Worm (Caenorhabditis elegans) whole organism, late embryonic: Measurements from ENCODE around the gene nspb-1.

Source experiments
- K09A11.1 ChIP-seq: sonication (generic microtip); optimal IDR thresholded peaks from 2 replicates; lab custom pipeline; 2017; ENCODE audit warnings: antibody characterized with exemption, mild to moderate bottlenecking, missing genetic modification characterization, missing compliant biosample characterization; ENCODE audit not compliant: insufficient read depth
- ceh-31 ChIP-seq: sonication (generic microtip); optimal IDR thresholded peaks from 2 replicates; lab custom pipeline; 2016; ENCODE audit warnings: missing genetic modification characterization, missing compliant biosample characterization
- ceh-45 ChIP-seq: fragments of 200-800 bp; sonication (Bioruptor generic); IDR thresholded peaks from 2 replicates; pipeline ENCODE4 v1.3.6; 2022; ENCODE audit warnings: missing genetic modification reagents, missing genetic modification characterization, missing compliant biosample characterization
- hlh-13 ChIP-seq: fragments of 200-800 bp; sonication (Bioruptor generic); optimal IDR thresholded peaks from 2 replicates; lab custom pipeline; 2018; ENCODE audit warnings: mild to moderate bottlenecking, missing genetic modification characterization, missing compliant biosample characterization
- hlh-30 ChIP-seq: sonication (generic microtip); optimal IDR thresholded peaks from 2 replicates; lab custom pipeline; 2017; ENCODE audit warnings: antibody characterized with exemption, missing genetic modification characterization, missing compliant biosample characterization; ENCODE audit not compliant: insufficient read depth
- odd-2 ChIP-seq: sonication (generic microtip); optimal IDR thresholded peaks from 2 replicates; lab custom pipeline; 2017; ENCODE audit warnings: antibody characterized with exemption, mild to moderate bottlenecking, missing genetic modification characterization, missing compliant biosample characterization
- pat-9 ChIP-seq: fragments of 200-800 bp; sonication (Bioruptor generic); optimal IDR thresholded peaks from 2 replicates; lab custom pipeline; 2018; ENCODE audit warnings: mild to moderate bottlenecking, missing genetic modification characterization, moderate library complexity, missing compliant biosample characterization

Gene nspb-1

DNA sequence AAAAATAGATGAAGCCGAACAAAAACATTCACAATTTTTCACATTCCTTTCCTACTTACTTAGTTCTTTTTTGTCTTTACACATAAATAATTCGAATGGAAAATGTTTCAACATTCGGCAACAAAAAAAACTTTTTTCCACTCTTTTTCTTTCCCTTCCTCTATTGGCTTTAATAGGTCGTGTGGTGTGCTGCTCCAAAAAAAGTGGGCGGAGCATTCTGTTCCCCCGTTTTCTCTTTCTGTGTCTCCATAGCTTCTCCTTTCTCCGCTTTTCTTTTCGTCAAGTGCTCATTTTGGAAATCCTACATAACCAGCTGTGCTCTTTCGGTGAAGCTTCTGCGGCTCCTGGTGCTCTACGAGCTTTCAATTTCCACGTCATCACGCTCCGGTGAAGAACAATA, 49.5 kb downstream of the nspb-1 start, which contains the start of gene C01G5.25:
C01G5.25 (plus strand) TSS at position 250 of the 400 bp plus-strand sequence.
- TF ChIP-seq ceh-31 (peak; percentile 17), hlh-13 (GFP tag; lab: Kevin White, UChicago) (no peak), K09A11.1 (tag; lab: Kevin White, UChicago) (no peak), hlh-30 (tag; lab: Kevin White, UChicago) (no peak), odd-2 (no peak), pat-9 (tag; lab: Kevin White, UChicago) (no peak), ceh-45 (GFP tag; lab: Robert Waterston, UW) (no peak)
- TF ChIP-seq, all 69 proteins: peak for 1
